Worm (Caenorhabditis elegans): Measurements from ENCODE around the gene daf-36.

DNA sequence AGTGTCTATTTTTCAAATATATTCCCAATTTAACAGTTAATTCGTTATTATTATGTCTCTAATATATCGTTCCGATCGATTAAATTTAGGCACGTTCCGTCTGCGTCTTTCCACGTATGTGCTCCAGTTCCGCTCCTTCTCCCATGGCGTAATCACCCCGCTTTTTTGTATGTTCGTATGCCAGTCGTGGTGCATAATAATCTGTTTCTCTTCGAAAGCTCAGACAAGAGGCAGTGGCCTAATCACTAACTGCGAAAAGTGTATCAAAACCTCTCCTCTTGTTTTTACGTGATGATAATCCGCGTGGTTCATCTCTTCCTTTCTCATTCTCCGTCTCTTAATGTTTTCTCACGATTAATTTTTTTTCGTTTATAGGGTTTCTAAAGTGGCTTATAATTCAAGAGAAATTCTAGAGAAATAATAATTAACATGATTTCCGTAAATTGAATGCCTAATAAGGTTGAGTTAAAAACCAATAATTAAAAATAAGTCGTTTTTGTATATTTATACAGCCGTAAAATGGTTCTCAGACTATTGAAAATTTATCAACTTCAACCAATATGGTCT lies 22.2 kb upstream of the daf-36 start:
- TF ChIP-seq unc-39 (tag; optimal IDR thresholded peaks at IDR 0.05) = no peak
- TF ChIP-seq blmp-1 (tag; optimal IDR thresholded peaks at IDR 0.05; ENCODE audit: insufficient read depth) = no peak
- no peak for TF ChIP-seq Y55F3AM.14 (GFP tag; optimal IDR thresholded peaks at IDR 0.05)
- no peak for TF ChIP-seq elt-1 (tag; optimal IDR thresholded peaks at IDR 0.05)
- TF ChIP-seq unc-62 (GFP tag; optimal IDR thresholded peaks at IDR 0.05) = no peak
- TF ChIP-seq dmd-4 (tag; optimal IDR thresholded peaks at IDR 0.05) = no peak
- no peak for TF ChIP-seq mab-5 (tag; optimal IDR thresholded peaks at IDR 0.05)
- no peak for TF ChIP-seq zag-1 (tag; optimal IDR thresholded peaks at IDR 0.05)
- TF ChIP-seq snpc-4 (tag; optimal IDR thresholded peaks at IDR 0.05) = no peak
- TF ChIP-seq ama-1 (optimal IDR thresholded peaks at IDR 0.05) = no peak
- TF ChIP-seq fos-1 (tag; optimal IDR thresholded peaks at IDR 0.05) = no peak
- no peak for TF ChIP-seq ztf-4 (tag; optimal IDR thresholded peaks at IDR 0.05)
- TF ChIP-seq lin-39 (tag; optimal IDR thresholded peaks at IDR 0.05) = no peak
- TF ChIP-seq R02D3.7 (tag; optimal IDR thresholded peaks at IDR 0.05) = no peak
